Fruit fly (Drosophila melanogaster) whole organism: ENCODE data around the gene CG31886.

Experiments
- CG8478 ChIP-seq: fragments of >200 bp; optimal IDR thresholded peaks from 2 replicates; lab custom pipeline; 2018; ENCODE audit warnings: inconsistent platforms
- Dll ChIP-seq: fragments of >200 bp; optimal IDR thresholded peaks from 2 replicates; lab custom pipeline; 2017
- EcR ChIP-seq, 2 experiments: fragments of >200 bp; optimal IDR thresholded peaks; 2 replicates each; lab custom pipeline; 2017; ENCODE audit warnings: missing biosample characterization in 2 of 2, missing genetic modification characterization in 2 of 2, missing genetic modification reagents in 2 of 2
- pan ChIP-seq: fragments of >200 bp; optimal IDR thresholded peaks from 2 replicates; lab custom pipeline; 2017
- psq ChIP-seq: fragments of >200 bp; optimal IDR thresholded peaks from 2 replicates; lab custom pipeline; 2017
- usp ChIP-seq: fragments of >200 bp; optimal IDR thresholded peaks from 2 replicates; lab custom pipeline; 2017; ENCODE audit warnings: missing biosample characterization, missing genetic modification characterization, mixed read lengths

The CG31886 gene

DNA sequence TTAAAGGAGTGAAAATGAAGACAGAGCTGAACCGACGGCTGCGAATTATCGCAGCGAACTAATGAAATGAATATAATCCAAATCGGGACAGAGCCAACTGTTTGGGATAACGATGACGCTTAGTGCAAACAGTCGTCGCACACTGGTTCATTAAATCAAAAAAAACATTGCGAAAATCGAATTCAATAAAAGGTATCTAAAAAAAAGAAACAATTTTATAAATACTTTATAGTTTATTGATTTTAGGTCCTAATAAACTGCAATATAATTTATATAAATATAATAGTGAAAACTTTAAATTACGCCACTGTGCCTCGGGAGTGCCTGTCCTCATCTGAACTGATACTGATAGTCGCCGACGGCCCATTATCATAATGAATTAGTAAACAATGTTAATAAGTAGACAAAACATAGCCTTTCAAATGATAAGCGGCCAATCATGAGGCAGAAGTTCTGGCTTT, at the start of gene CG31886:
Gene CG31886, minus strand, starts transcription at position 51 of the 461 bp plus-strand sequence.
- TF ChIP-seq CG8478: no peak
- no peak for TF ChIP-seq Dll (lab: Kevin White, UChicago)
- TF ChIP-seq pan (lab: Kevin White, UChicago): no peak
- TF ChIP-seq EcR (GFP tag; optimal IDR thresholded peaks at IDR 0.05; lab: Kevin White, UChicago): no peak
- no peak for TF ChIP-seq psq (lab: Kevin White, UChicago)
- TF ChIP-seq usp: no peak

DNA sequence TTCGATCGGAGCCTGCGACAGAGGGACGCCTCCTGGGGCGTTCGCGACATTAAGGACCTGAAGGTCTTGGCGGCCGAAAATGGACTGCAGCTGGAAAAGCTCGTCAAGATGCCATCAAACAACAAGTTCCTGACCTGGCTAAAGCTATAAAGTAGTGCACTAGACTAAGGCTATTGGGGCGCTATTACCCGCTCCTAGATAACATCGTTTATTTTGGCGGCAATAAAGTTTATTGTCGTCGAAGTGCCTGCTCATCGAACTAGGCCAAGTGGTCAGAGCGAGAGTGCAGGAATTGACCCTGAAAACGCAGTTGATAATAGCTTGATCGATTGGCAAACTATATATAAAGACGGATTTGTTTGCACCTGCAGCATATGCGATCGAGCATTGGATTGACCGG, 39.4 kb upstream of the CG31886 start, which contains the start of gene Try29F:
Gene Try29F, plus strand, starts transcription at position 301 of the 400 bp plus-strand sequence.
- no peak for TF ChIP-seq EcR (GFP tag; optimal IDR thresholded peaks at IDR 0.05; lab: Kevin White, UChicago)
- no peak for TF ChIP-seq usp

DNA sequence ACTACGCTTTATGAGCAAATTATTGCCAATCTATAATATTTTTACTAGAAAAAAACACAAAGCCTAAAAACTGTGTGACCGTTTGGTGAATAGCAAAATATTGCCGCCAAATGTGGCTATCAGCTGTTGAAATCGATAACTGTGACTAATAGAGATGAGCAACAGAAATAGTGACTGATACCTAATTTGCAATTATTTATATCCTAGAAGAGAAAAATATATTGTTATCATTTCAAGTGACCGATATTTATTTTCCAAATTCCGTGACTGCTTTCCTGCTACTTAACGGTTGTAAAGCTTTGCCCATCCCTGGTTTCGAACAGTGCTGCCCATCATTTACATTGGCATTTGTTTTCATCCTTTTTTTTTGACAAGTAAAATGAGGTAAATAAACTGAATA, 38.4 kb upstream of the CG31886 start, which contains the start of the genes alien and CG18661:
Gene alien, minus strand, starts transcription at position 95 of the 400 bp plus-strand sequence.
Gene CG18661, plus strand, starts transcription at position 321 of the 400 bp plus-strand sequence.
- TF ChIP-seq CG8478 (no peak), Dll (lab: Kevin White, UChicago) (no peak), pan (lab: Kevin White, UChicago) (no peak), usp (no peak), psq (lab: Kevin White, UChicago) (no peak), EcR (GFP tag; optimal IDR thresholded peaks at IDR 0.05; lab: Kevin White, UChicago) (no peak)

DNA sequence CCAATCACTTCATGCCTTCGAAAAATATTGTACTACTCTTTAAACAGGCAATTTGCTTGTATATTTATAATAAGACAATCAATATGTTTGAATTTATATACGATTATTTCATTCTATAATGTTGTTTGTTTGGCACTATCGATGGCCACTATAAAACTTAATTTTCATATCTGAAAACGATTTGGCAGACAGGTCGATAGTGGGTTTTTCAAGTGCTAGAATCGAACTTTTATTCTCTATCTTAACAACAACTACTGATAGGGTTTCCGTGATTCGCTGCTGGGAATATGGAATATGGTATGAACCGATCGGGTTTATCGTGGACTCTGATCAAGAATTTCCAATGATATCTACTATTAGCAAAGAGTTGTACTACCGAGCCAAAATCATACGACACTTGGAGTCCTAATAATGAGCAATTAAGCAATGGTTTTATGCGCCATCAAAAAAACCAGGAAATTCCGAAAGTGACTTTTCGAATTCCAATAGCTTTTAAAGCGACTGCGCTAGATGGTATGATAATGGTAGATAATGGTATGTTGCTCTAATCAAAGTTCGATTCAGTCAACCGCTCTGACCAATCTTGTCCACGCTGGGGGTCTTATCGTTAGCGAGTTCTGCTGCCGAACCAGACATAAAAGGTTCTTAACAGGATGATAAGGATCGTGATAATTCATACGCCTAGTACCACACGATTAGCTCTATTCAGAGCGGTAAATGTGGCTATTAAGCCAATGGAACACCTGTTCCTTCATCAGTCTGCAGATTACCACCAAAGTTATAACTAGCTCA, 35.0 kb upstream of the CG31886 start, which contains the start of gene CG17906:
Gene CG17906, plus strand, starts transcription at position 742 of the 792 bp plus-strand sequence.
- TF ChIP-seq CG8478 (no peak), usp (no peak), pan (lab: Kevin White, UChicago) (no peak), EcR (GFP tag; optimal IDR thresholded peaks at IDR 0.05; lab: Kevin White, UChicago) (no peak), Dll (lab: Kevin White, UChicago) (no peak), psq (lab: Kevin White, UChicago) (no peak)

DNA sequence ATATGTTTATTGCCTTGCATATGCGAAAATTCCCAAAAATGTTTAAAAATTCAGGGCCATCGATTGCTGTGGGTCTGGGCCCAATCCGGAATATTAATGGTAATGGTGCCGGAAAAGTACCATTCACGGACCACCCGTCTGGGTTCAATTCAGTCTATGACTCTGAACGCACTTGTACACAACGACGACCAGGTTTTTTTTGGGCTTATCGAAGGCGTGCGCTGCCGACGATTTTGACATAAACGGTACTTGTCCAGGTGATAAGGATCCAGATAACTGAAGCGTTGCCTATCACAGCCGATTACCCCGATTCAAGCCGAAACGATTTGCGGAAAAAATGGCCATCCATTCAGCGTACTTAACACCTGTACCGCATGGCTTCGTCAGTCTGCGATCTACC, 32.7 kb upstream of the CG31886 start, which contains the start of gene CG9555:
Gene CG9555, plus strand, starts transcription at position 153 of the 400 bp plus-strand sequence.
- TF ChIP-seq EcR (GFP tag; optimal IDR thresholded peaks at IDR 0.05; lab: Kevin White, UChicago): no peak
- TF ChIP-seq usp: no peak
- TF ChIP-seq Dll (lab: Kevin White, UChicago): no peak
- TF ChIP-seq pan (lab: Kevin White, UChicago): no peak
- TF ChIP-seq CG8478: no peak
- TF ChIP-seq psq (lab: Kevin White, UChicago): no peak

DNA sequence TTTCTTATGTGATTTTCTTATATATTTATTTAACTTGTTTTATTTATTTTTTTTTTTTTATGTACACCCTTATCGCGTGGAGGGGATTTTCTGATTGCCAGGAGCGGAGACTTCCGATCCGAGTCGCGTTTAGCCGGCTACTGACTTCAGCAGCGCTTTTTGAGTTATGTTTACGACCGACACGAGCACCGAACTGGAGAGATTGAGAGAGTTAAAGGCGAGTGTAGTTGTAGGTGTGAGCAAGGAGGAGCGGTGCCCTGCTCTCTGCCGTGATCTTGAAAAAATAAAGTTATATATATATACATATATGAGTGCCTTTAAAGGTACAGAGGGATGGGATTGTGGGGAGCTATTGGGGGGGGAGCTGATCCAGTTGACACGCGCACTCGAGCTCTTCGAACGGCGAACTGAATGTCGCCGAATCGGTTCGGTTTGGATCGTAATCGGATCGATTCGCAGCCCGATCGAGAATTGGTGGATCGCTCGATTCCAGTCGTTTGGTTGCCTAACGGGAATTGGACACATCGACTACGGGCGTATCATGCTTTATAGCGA, 30.3 kb upstream of the CG31886 start, which contains the start of gene rost:
Gene rost, minus strand, starts transcription at position 503 of the 555 bp plus-strand sequence.
- TF ChIP-seq CG8478 (no peak), EcR (GFP tag; optimal IDR thresholded peaks at IDR 0.05; lab: Kevin White, UChicago) (no peak), usp (no peak), psq (lab: Kevin White, UChicago) (no peak), Dll (lab: Kevin White, UChicago) (no peak), pan (lab: Kevin White, UChicago) (no peak)

DNA sequence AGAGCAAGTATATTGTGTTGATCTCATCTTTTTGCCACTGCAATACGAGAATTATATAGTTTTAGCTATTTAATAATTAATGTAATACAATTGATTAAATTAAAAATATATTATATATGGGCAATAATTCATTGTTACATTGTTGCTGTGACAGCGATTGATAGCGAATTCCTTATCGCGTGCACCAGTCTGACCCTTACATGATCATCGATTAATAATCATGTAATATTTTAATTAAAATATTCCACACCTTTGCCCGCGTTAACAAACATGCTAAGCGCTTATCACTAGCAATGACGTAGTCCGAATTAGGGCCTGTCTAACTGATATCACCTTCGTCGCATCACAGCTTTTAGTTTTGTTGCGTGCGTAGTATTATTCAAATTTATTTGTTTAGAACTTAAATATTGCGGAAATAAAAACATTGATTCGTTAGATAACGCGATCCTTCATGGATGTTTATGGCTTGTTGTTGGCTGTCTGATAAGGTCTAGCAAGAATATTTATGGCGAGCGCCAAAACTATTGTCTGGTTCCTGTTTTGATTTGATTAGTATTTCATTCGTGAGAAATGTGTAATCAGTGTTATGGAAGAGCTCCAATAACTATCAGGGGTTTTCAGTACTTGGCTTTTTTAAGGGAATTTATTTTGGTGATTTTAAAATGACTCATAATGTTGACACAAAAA, 28.5 kb upstream of the CG31886 start:
- no peak for TF ChIP-seq Dll (lab: Kevin White, UChicago)
- no peak for TF ChIP-seq CG8478
- TF ChIP-seq psq (lab: Kevin White, UChicago): no peak
- TF ChIP-seq EcR (GFP tag; optimal IDR thresholded peaks at IDR 0.05; lab: Kevin White, UChicago): no peak
- no peak for TF ChIP-seq pan (lab: Kevin White, UChicago)
- no peak for TF ChIP-seq usp

DNA sequence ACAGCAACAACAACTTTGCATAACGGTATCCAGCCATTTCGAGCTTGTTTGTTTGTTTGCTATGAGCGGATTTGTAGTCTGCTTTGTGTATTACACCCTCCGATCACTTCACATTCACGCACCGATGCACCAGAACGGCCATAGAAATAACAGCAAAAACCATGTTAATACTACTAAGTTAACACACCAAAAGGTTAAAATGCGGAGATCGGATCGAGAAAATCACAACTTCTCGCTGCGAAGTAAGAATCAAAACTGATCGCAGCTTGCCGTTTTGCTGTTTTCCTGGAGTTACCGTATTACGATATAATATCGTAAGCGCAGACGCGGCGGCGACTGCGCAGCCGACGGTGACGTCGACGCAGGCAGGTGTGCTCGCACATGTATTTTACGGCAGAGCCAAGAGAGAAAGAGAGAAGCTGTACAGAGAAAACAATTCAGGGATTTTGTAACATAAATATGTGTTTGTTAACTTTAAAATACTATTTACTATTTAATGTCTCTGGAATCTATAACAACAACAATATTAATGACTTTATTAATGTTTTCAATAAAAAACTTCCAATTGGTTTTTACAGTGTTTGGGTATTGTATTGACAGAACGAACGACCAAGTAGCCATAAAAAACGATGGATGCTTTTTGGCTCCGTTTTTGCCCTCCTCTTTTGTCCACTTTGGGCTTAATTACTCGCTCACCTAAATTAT, 25.9 kb upstream of the CG31886 start, which contains the start of gene CG13101:
Gene CG13101, minus strand, starts transcription at position 259 of the 705 bp plus-strand sequence.
- TF ChIP-seq usp: no peak

DNA sequence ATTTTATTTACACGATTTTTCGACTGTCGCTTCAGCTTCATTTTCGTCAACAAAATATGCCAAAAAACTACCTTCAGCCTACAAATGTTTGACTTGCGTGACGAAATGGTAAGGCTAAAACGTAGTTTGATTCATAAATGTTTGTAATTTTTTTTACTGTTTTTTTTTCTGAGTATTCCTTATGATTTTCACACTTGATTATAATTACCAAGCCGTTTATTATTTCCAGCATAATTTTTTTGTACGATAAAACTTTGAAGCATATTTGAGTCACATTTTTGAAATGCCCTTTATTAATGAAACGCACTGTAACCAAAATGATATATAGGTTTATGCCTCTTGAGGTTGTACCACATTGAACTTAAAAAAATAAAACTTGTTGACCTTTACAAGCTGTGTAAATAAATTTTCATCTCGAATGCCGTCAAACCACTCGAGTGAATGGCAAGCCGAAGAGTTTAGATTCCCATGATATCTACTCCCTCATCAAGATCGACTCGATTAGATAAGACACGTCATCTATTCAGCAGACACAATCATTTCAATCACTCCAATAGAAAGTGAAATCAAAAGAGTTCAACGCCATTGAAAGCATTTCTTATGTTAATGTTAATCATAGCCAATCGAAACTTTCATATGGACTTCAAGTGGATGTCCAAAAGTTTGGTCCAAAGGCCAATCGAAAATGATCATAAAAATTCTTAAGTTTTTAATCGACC, 23.9 kb upstream of the CG31886 start:
- no peak for TF ChIP-seq EcR (GFP tag; optimal IDR thresholded peaks at IDR 0.05; lab: Kevin White, UChicago)
- TF ChIP-seq usp: no peak
- TF ChIP-seq psq (lab: Kevin White, UChicago): no peak
- no peak for TF ChIP-seq Dll (lab: Kevin White, UChicago)
- TF ChIP-seq pan (lab: Kevin White, UChicago): no peak
- TF ChIP-seq CG8478: no peak

DNA sequence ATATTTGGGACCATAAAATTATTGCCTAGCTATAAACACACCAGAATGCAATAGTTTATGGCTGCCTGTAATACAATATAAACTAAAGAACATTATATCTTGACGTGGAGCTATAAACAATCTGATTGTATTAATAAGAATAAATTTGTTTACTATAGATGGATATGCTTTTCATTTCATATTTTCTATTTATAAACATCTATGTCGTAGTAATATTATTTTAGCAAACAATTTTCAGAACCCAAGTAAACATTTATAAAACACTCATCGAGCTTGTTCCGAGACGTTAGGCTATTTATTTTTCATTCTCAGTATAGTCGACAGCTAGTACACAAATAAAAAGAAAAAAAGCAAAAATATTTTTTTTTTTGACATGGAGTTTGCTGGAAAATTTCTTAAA, 21.5 kb upstream of the CG31886 start, which contains the start of gene CG18662:
Gene CG18662, plus strand, starts transcription at position 301 of the 400 bp plus-strand sequence.
- no peak for TF ChIP-seq psq (lab: Kevin White, UChicago)
- TF ChIP-seq usp: no peak
- no peak for TF ChIP-seq Dll (lab: Kevin White, UChicago)
- no peak for TF ChIP-seq EcR (GFP tag; optimal IDR thresholded peaks at IDR 0.05; lab: Kevin White, UChicago)
- no peak for TF ChIP-seq CG8478
- TF ChIP-seq pan (lab: Kevin White, UChicago): no peak
